Worm (Caenorhabditis elegans) whole organism, young adult: ENCODE data around the gene Y45F10C.4.

ENCODE experiments used
- B0035.1 ChIP-seq: sonication (generic microtip); optimal IDR thresholded peaks from 2 replicates; lab custom pipeline; 2016; ENCODE audit warnings: missing genetic modification characterization, mild to moderate bottlenecking, missing compliant biosample characterization, missing genotype, missing genetic modification reagents
- B0336.3 ChIP-seq: fragments of 200-800 bp; sonication (Bioruptor generic); IDR thresholded peaks from 2 replicates; pipeline ENCODE4 v1.3.6; 2022; ENCODE audit warnings: missing genetic modification characterization, missing compliant biosample characterization
- F23B12.7 ChIP-seq: sonication (generic microtip); optimal IDR thresholded peaks from 2 replicates; lab custom pipeline; 2017; ENCODE audit warnings: missing genetic modification characterization, mild to moderate bottlenecking, missing compliant biosample characterization, antibody characterized with exemption, moderate library complexity; ENCODE audit not compliant: insufficient read depth
- F33H1.4 ChIP-seq: fragments of 200-800 bp; sonication (Bioruptor generic); IDR thresholded peaks from 2 replicates; pipeline ENCODE4 v1.3.6; 2022; ENCODE audit warnings: missing genetic modification reagents, missing genetic modification characterization, missing compliant biosample characterization
- F37B4.10 ChIP-seq: fragments of 200-800 bp; sonication (Bioruptor generic); IDR thresholded peaks from 2 replicates; pipeline ENCODE4 v1.3.6; 2022; ENCODE audit warnings: missing genetic modification characterization, missing compliant biosample characterization
- F52B5.7 ChIP-seq: sonication (generic microtip); optimal IDR thresholded peaks from 2 replicates; lab custom pipeline; 2016; ENCODE audit warnings: mild to moderate bottlenecking, missing genetic modification characterization, missing compliant biosample characterization
- K11D2.4 ChIP-seq: fragments of 200-800 bp; sonication (Bioruptor generic); IDR thresholded peaks from 2 replicates; pipeline ENCODE4 v1.3.6; 2022; ENCODE audit warnings: missing genetic modification reagents, missing genetic modification characterization, missing compliant biosample characterization
- T07F8.4 ChIP-seq: sonication (generic microtip); optimal IDR thresholded peaks from 2 replicates; lab custom pipeline; 2016; ENCODE audit warnings: mild to moderate bottlenecking, missing genetic modification characterization, moderate library complexity, missing compliant biosample characterization
- T26A5.8 ChIP-seq: sonication (generic microtip); optimal IDR thresholded peaks from 2 replicates; lab custom pipeline; 2016; ENCODE audit warnings: missing genetic modification characterization, missing compliant biosample characterization
- Y56A3A.18 ChIP-seq: fragments of 200-800 bp; sonication (Bioruptor generic); IDR thresholded peaks from 2 replicates; pipeline ENCODE4 v1.3.6; 2022; ENCODE audit warnings: missing genetic modification reagents, missing genetic modification characterization, missing compliant biosample characterization
- ZK185.1 ChIP-seq: sonication (generic microtip); optimal IDR thresholded peaks from 2 replicates; lab custom pipeline; 2016; ENCODE audit warnings: mild to moderate bottlenecking, missing genetic modification characterization, missing compliant biosample characterization; ENCODE audit not compliant: poor library complexity, severe bottlenecking
- ama-1 ChIP-seq, 3 experiments: fragments of 150-350 bp in 1 of 3; sonication (generic microtip) in 2 of 3; optimal IDR thresholded peaks; 2 replicates each; lab custom pipeline; 2014 to 2018; ENCODE audit warnings: missing biosample characterization in 2 of 3, missing genetic modification characterization in 2 of 3, missing genetic modification reagents in 2 of 3
- aptf-2 ChIP-seq: fragments of 200-800 bp; sonication (Bioruptor generic); conservative IDR thresholded peaks from 2 replicates; pipeline ENCODE4 v1.3.6; 2022; ENCODE audit warnings: missing genetic modification reagents, missing genetic modification characterization, missing compliant biosample characterization
- athp-1 ChIP-seq: sonication (generic microtip); optimal IDR thresholded peaks from 2 replicates; lab custom pipeline; 2017; ENCODE audit warnings: mild to moderate bottlenecking, missing genetic modification characterization, missing compliant biosample characterization
- attf-5 ChIP-seq: fragments of 200-800 bp; sonication (Bioruptor generic); optimal IDR thresholded peaks from 2 replicates; lab custom pipeline; 2018; ENCODE audit warnings: mild to moderate bottlenecking, missing genetic modification characterization, missing compliant biosample characterization
- bed-1 ChIP-seq: fragments of 200-800 bp; sonication (Bioruptor generic); IDR thresholded peaks from 2 replicates; pipeline ENCODE4 v1.3.6; 2022; ENCODE audit warnings: missing genetic modification reagents, missing genetic modification characterization, missing compliant biosample characterization
- cebp-1 ChIP-seq, 2 experiments: fragments of 200-800 bp in 1 of 2; sonication (Bioruptor generic) in 1 of 2; sonication (generic microtip) in 1 of 2; IDR thresholded peaks in 1 of 2; optimal IDR thresholded peaks in 1 of 2; 2 replicates each; pipeline versions ENCODE4 v1.3.6 to Lab custom; 2017 to 2022; ENCODE audit warnings: missing compliant biosample characterization in 2 of 2, missing genetic modification characterization in 2 of 2, mild to moderate bottlenecking in 1 of 2, missing genetic modification reagents in 1 of 2, moderate library complexity in 1 of 2
- cebp-2 ChIP-seq: fragments of 200-800 bp; sonication (Bioruptor generic); IDR thresholded peaks from 2 replicates; pipeline ENCODE4 v1.3.6; 2022; ENCODE audit warnings: missing genetic modification characterization, missing compliant biosample characterization
- ceh-40 ChIP-seq: fragments of 200-800 bp; sonication (Bioruptor generic); IDR thresholded peaks from 2 replicates; pipeline ENCODE4 v1.3.6; 2022; ENCODE audit warnings: missing genetic modification characterization, missing compliant biosample characterization
- ceh-58 ChIP-seq: fragments of 200-800 bp; sonication (Bioruptor generic); IDR thresholded peaks from 2 replicates; pipeline ENCODE4 v1.3.6; 2022; ENCODE audit warnings: missing genetic modification characterization, missing compliant biosample characterization
- chd-7 ChIP-seq: sonication (generic microtip); optimal IDR thresholded peaks from 2 replicates; lab custom pipeline; 2016; ENCODE audit warnings: mild to moderate bottlenecking, missing genetic modification characterization, moderate library complexity, missing compliant biosample characterization
- die-1 ChIP-seq: sonication (generic microtip); optimal IDR thresholded peaks from 2 replicates; lab custom pipeline; 2016; ENCODE audit warnings: missing genotype, mild to moderate bottlenecking, missing genetic modification characterization, missing compliant biosample characterization
- efl-1 ChIP-seq: fragments of 150-350 bp; optimal IDR thresholded peaks from 2 replicates; lab custom pipeline; 2014; ENCODE audit warnings: missing biosample characterization, missing genetic modification reagents, missing genetic modification characterization
- egl-18 ChIP-seq: fragments of 200-800 bp; sonication (Bioruptor generic); IDR thresholded peaks from 2 replicates; pipeline ENCODE4 v1.3.6; 2022; ENCODE audit warnings: missing genetic modification reagents, missing genetic modification characterization, missing compliant biosample characterization
- fkh-3 ChIP-seq: sonication (generic microtip); optimal IDR thresholded peaks from 2 replicates; lab custom pipeline; 2016; ENCODE audit warnings: mild to moderate bottlenecking, missing genetic modification characterization, missing compliant biosample characterization
- him-1 ChIP-seq: sonication (generic microtip); optimal IDR thresholded peaks from 2 replicates; lab custom pipeline; 2016; ENCODE audit warnings: missing genotype, missing genetic modification reagents, missing genetic modification characterization, missing compliant biosample characterization
- hlh-12 ChIP-seq: sonication (generic microtip); optimal IDR thresholded peaks from 2 replicates; lab custom pipeline; 2016; ENCODE audit warnings: missing genetic modification characterization, missing compliant biosample characterization
- hmg-1.2 ChIP-seq: fragments of 200-800 bp; sonication (Bioruptor generic); IDR thresholded peaks from 2 replicates; pipeline ENCODE4 v1.3.6; 2022; ENCODE audit warnings: missing genetic modification reagents, missing genetic modification characterization, missing compliant biosample characterization
- hmg-20 ChIP-seq: fragments of 200-800 bp; sonication (Bioruptor generic); IDR thresholded peaks from 2 replicates; pipeline ENCODE4 v1.3.6; 2022; ENCODE audit warnings: missing genetic modification reagents, missing genetic modification characterization, missing compliant biosample characterization
- hrde-1 ChIP-seq: sonication (generic microtip); optimal IDR thresholded peaks from 2 replicates; lab custom pipeline; 2016; ENCODE audit warnings: missing genetic modification characterization, mild to moderate bottlenecking, missing compliant biosample characterization, moderate library complexity, missing genotype, missing genetic modification reagents, borderline replicate concordance
- lin-26 ChIP-seq: fragments of 200-800 bp; sonication (Bioruptor generic); IDR thresholded peaks from 2 replicates; pipeline ENCODE4 v1.3.6; 2022; ENCODE audit warnings: missing genetic modification reagents, missing genetic modification characterization, missing compliant biosample characterization
- lir-1 ChIP-seq: fragments of 200-800 bp; sonication (Bioruptor generic); conservative IDR thresholded peaks from 2 replicates; pipeline ENCODE4 v1.3.6; 2022; ENCODE audit warnings: missing genetic modification reagents, missing genetic modification characterization, missing compliant biosample characterization
- madf-10 ChIP-seq: sonication (generic microtip); optimal IDR thresholded peaks from 2 replicates; lab custom pipeline; 2016; ENCODE audit warnings: mild to moderate bottlenecking, missing genetic modification characterization, missing compliant biosample characterization
- madf-6 ChIP-seq: fragments of 200-800 bp; sonication (Bioruptor generic); IDR thresholded peaks from 2 replicates; pipeline ENCODE4 v1.3.6; 2022; ENCODE audit warnings: missing genetic modification reagents, missing genetic modification characterization, missing compliant biosample characterization
- mes-4 ChIP-seq: sonication (generic microtip); optimal IDR thresholded peaks from 2 replicates; lab custom pipeline; 2016; ENCODE audit warnings: missing genotype, missing genetic modification characterization, missing compliant biosample characterization
- mxl-1 ChIP-seq: sonication (generic microtip); optimal IDR thresholded peaks from 2 replicates; lab custom pipeline; 2016; ENCODE audit warnings: missing genetic modification characterization, missing compliant biosample characterization
- nhr-179 ChIP-seq: sonication (generic microtip); optimal IDR thresholded peaks from 2 replicates; lab custom pipeline; 2016; ENCODE audit warnings: mild to moderate bottlenecking, missing genetic modification characterization, missing compliant biosample characterization
- nhr-90 ChIP-seq: sonication (generic microtip); optimal IDR thresholded peaks from 2 replicates; lab custom pipeline; 2016; ENCODE audit warnings: missing genotype, mild to moderate bottlenecking, missing genetic modification characterization, missing compliant biosample characterization
- pbrm-1 ChIP-seq: fragments of 200-800 bp; sonication (Bioruptor generic); IDR thresholded peaks from 2 replicates; pipeline ENCODE4 v1.3.6; 2022; ENCODE audit warnings: missing genetic modification reagents, missing genetic modification characterization, missing compliant biosample characterization
- rec-8 ChIP-seq, 2 experiments: sonication (generic microtip); optimal IDR thresholded peaks; 2 replicates each; lab custom pipeline; 2016; ENCODE audit warnings: mild to moderate bottlenecking in 2 of 2, missing genetic modification characterization in 2 of 2, missing genetic modification reagents in 2 of 2, missing genotype in 2 of 2, missing biosample characterization in 1 of 2, missing compliant biosample characterization in 1 of 2, moderate library complexity in 1 of 2
- rpc-1 ChIP-seq, 2 experiments: fragments of 150-350 bp in 1 of 2; sonication (generic microtip) in 1 of 2; optimal IDR thresholded peaks; 2 replicates each; lab custom pipeline; 2014 to 2018; ENCODE audit warnings: missing biosample characterization in 1 of 2, missing genetic modification characterization in 1 of 2, missing genetic modification reagents in 1 of 2, missing genotype in 1 of 2
- snpc-1.1 ChIP-seq: sonication (generic microtip); optimal IDR thresholded peaks from 2 replicates; lab custom pipeline; 2017; ENCODE audit warnings: missing genetic modification characterization, mild to moderate bottlenecking, missing compliant biosample characterization, antibody characterized with exemption, moderate library complexity, missing genotype, missing genetic modification reagents; ENCODE audit not compliant: insufficient read depth
- snpc-4 ChIP-seq, 5 experiments: fragments of 150-350 bp in 1 of 5; sonication (generic microtip) in 4 of 5; optimal IDR thresholded peaks; 2 replicates each; lab custom pipeline; 2014 to 2018; ENCODE audit warnings: missing genetic modification characterization in 5 of 5, missing biosample characterization in 3 of 5, antibody characterized with exemption in 2 of 5, mild to moderate bottlenecking in 2 of 5, missing compliant biosample characterization in 2 of 5, missing genotype in 2 of 5, moderate library complexity in 2 of 5, missing genetic modification reagents in 1 of 5
- somi-1 ChIP-seq: fragments of 200-800 bp; sonication (Bioruptor generic); optimal IDR thresholded peaks from 2 replicates; lab custom pipeline; 2018; ENCODE audit warnings: mild to moderate bottlenecking, missing genetic modification characterization, missing compliant biosample characterization
- tbp1 ChIP-seq: fragments of 200-800 bp; sonication (Bioruptor generic); optimal IDR thresholded peaks from 2 replicates; lab custom pipeline; 2018; ENCODE audit warnings: mild to moderate bottlenecking, missing genetic modification characterization, missing compliant biosample characterization
- ztf-6 ChIP-seq: fragments of 200-800 bp; sonication (Bioruptor generic); IDR thresholded peaks from 2 replicates; pipeline ENCODE4 v1.3.6; 2022; ENCODE audit warnings: missing genetic modification reagents, missing genetic modification characterization, missing compliant biosample characterization

The Y45F10C.4 gene

ce11 chrIV:13701472-13701871 is 37.5 kb upstream of the Y45F10C.4 start (continued):
- TF ChIP-seq madf-6 (GFP tag; lab: Robert Waterston, UW): peak; percentile 51; the same call in 1 of the 2 replicates
- TF ChIP-seq attf-5 (GFP tag; lab: Kevin White, UChicago): peak; percentile 27
- TF ChIP-seq cebp-1 (GFP tag; IDR thresholded peaks at IDR 0.05; lab: Robert Waterston, UW): 0 out of 2 replicates have a peak, but pooled peaks have one; percentile 18
- peak; percentile 26 for TF ChIP-seq cebp-1 (tag; optimal IDR thresholded peaks at IDR 0.05; lab: Kevin White, UChicago)
- no peak for TF ChIP-seq nhr-179 (tag; lab: Kevin White, UChicago)
- no peak for TF ChIP-seq hmg-20 (GFP tag; lab: Robert Waterston, UW)
- no peak for TF ChIP-seq somi-1
- no peak; the same call in 1 of the 2 replicates for TF ChIP-seq cebp-2 (GFP tag; lab: Robert Waterston, UW)
- TF ChIP-seq nhr-90 (tag; lab: Kevin White, UChicago): peak; percentile 65
- peak; percentile 82 for TF ChIP-seq lin-26
- 0 out of 2 replicates have a peak, but pooled peaks have one; percentile 37 for TF ChIP-seq pbrm-1 (GFP tag; lab: Robert Waterston, UW)
- TF ChIP-seq ztf-6 (GFP tag; lab: Robert Waterston, UW): 0 out of 2 replicates have a peak, but pooled peaks have one; percentile 17
- peak; percentile 64 for TF ChIP-seq chd-7 (tag; lab: Kevin White, UChicago)
- peak; percentile 86 for TF ChIP-seq snpc-4 (GFP tag; optimal IDR thresholded peaks at IDR 0.05; lab: Kevin White, UChicago)
- peak; percentile 4 to 96 (median 92) for TF ChIP-seq snpc-4 (tag; optimal IDR thresholded peaks at IDR 0.05; lab: Kevin White, UChicago)
- TF ChIP-seq snpc-1.1 (tag; lab: Kevin White, UChicago): no peak
- no peak for TF ChIP-seq fkh-3
- 0 out of 2 replicates have a peak, but pooled peaks have one; percentile 12 for TF ChIP-seq F33H1.4 (GFP tag; lab: Robert Waterston, UW)
- TF ChIP-seq F37B4.10 (GFP tag; lab: Robert Waterston, UW): no peak
- peak; percentile 47 for TF ChIP-seq F52B5.7 (tag; lab: Kevin White, UChicago)
- no peak for TF ChIP-seq B0035.1 (tag; lab: Kevin White, UChicago)
- peak; percentile 52 for TF ChIP-seq hmg-1.2 (GFP tag; lab: Robert Waterston, UW)
- peak; percentile 2 for TF ChIP-seq efl-1 (GFP tag; lab: Kevin White, UChicago)
- TF ChIP-seq F23B12.7: peak; percentile 34
- TF ChIP-seq rpc-1 (optimal IDR thresholded peaks at IDR 0.05; lab: Kevin White, UChicago): peak; percentile 79
- peak; percentile 96 for TF ChIP-seq rpc-1 (tag; optimal IDR thresholded peaks at IDR 0.05; lab: Kevin White, UChicago)
- no peak for TF ChIP-seq T26A5.8 (tag; lab: Kevin White, UChicago)
- 0 out of 2 replicates have a peak, but pooled peaks have one; percentile 28 for TF ChIP-seq lir-1 (GFP tag; lab: Robert Waterston, UW)
- peak; percentile 96 for TF ChIP-seq tbp1 (GFP tag; lab: Kevin White, UChicago)
- TF ChIP-seq mxl-1 (tag; lab: Kevin White, UChicago): peak; percentile 9
- no peak for TF ChIP-seq hlh-12 (tag; lab: Kevin White, UChicago)
- peak; percentile 50 for TF ChIP-seq madf-10 (tag; lab: Kevin White, UChicago)
- no peak for TF ChIP-seq bed-1 (GFP tag; lab: Robert Waterston, UW)
- peak; percentile 33 to 66 for TF ChIP-seq rec-8 (tag; optimal IDR thresholded peaks at IDR 0.05; lab: Kevin White, UChicago)
- TF ChIP-seq egl-18 (GFP tag; lab: Robert Waterston, UW): no peak
- peak; percentile 76 for TF ChIP-seq die-1 (tag; lab: Kevin White, UChicago)
- no peak for TF ChIP-seq ama-1 (optimal IDR thresholded peaks at IDR 0.05; lab: Kevin White, UChicago)
- peak; percentile 57 to 92 for TF ChIP-seq ama-1 (GFP tag; optimal IDR thresholded peaks at IDR 0.05; lab: Kevin White, UChicago)
- no peak for TF ChIP-seq T07F8.4 (tag; lab: Kevin White, UChicago)
- TF ChIP-seq ceh-40 (GFP tag; lab: Robert Waterston, UW): 0 out of 2 replicates have a peak, but pooled peaks have one; percentile 21
- TF ChIP-seq Y56A3A.18 (GFP tag; lab: Robert Waterston, UW): 0 out of 2 replicates have a peak, but pooled peaks have one; percentile 14
- TF ChIP-seq aptf-2 (GFP tag; lab: Robert Waterston, UW): no peak
- TF ChIP-seq K11D2.4 (GFP tag; lab: Robert Waterston, UW): no peak
- peak; percentile 80 for TF ChIP-seq athp-1
- TF ChIP-seq ZK185.1 (tag; lab: Kevin White, UChicago): peak; percentile 74
- no peak for TF ChIP-seq B0336.3 (GFP tag; lab: Robert Waterston, UW)
- no peak for TF ChIP-seq ceh-58 (GFP tag; lab: Robert Waterston, UW)
- no peak for TF ChIP-seq hrde-1 (tag; lab: Kevin White, UChicago)
- TF ChIP-seq him-1 (tag; lab: Kevin White, UChicago): peak; percentile 66
- peak; percentile 7 for TF ChIP-seq mes-4 (tag; lab: Kevin White, UChicago)
